Fruit fly (Drosophila melanogaster): ENCODE results near the gene Taf12L.

- no peak for TF ChIP-seq CG6163 (GFP tag; IDR thresholded peaks at IDR 0.05)
- TF ChIP-seq Sox14 (GFP tag; optimal IDR thresholded peaks at IDR 0.05): no peak
- TF ChIP-seq Ets96B (tag; optimal IDR thresholded peaks at IDR 0.05): no peak
- TF ChIP-seq Smox (GFP tag; optimal IDR thresholded peaks at IDR 0.05): no peak
- no peak for TF ChIP-seq CG8119 (GFP tag; IDR thresholded peaks at IDR 0.05)
- TF ChIP-seq esn (GFP tag; optimal IDR thresholded peaks at IDR 0.05): no peak
- no peak for TF ChIP-seq vri (GFP tag; optimal IDR thresholded peaks at IDR 0.05)
These were observed 16.9 kb downstream of the Taf12L start, which contains the start of gene Elba1 for dm6 chr2L:4684361-4684760.
